Worm (Caenorhabditis elegans) whole organism, L1 larva: ENCODE measurements around the gene F35F10.5.

Experiments
- Y116A8C.19 ChIP-seq: sonication (generic microtip); optimal IDR thresholded peaks from 2 replicates; lab custom pipeline; 2016; ENCODE audit warnings: missing compliant biosample characterization, missing genetic modification characterization, borderline replicate concordance
- aha-1 ChIP-seq: fragments of 150-350 bp; optimal IDR thresholded peaks from 2 replicates; lab custom pipeline; 2014; ENCODE audit warnings: missing biosample characterization, missing genetic modification characterization
- alr-1 ChIP-seq: fragments of 200-800 bp; sonication (Bioruptor generic); optimal IDR thresholded peaks from 2 replicates; lab custom pipeline; 2018; ENCODE audit warnings: borderline replicate concordance, mild to moderate bottlenecking, missing genetic modification characterization, missing compliant biosample characterization
- ama-1 ChIP-seq: fragments of 150-350 bp; optimal IDR thresholded peaks from 2 replicates; lab custom pipeline; 2014
- ceh-63 ChIP-seq: fragments of 200-800 bp; sonication (Bioruptor generic); optimal IDR thresholded peaks from 2 replicates; lab custom pipeline; 2018; ENCODE audit warnings: mild to moderate bottlenecking, missing genetic modification characterization, missing compliant biosample characterization
- ceh-82 ChIP-seq, 3 experiments: fragments of 150-350 bp in 1 of 3; sonication (generic microtip) in 2 of 3; optimal IDR thresholded peaks; 2 replicates each; lab custom pipeline; 2014 to 2017; ENCODE audit warnings: missing biosample characterization in 3 of 3, missing genetic modification characterization in 3 of 3
- ceh-90 ChIP-seq: sonication (generic microtip); optimal IDR thresholded peaks from 2 replicates; lab custom pipeline; 2016; ENCODE audit warnings: missing genetic modification characterization, missing compliant biosample characterization
- ces-1 ChIP-seq: fragments of 150-350 bp; optimal IDR thresholded peaks from 2 replicates; lab custom pipeline; 2014; ENCODE audit warnings: missing biosample characterization, missing genetic modification reagents, missing genetic modification characterization
- dpl-1 ChIP-seq, 3 experiments: fragments of 150-350 bp in 2 of 3; sonication (generic microtip) in 1 of 3; optimal IDR thresholded peaks; 2 replicates each; lab custom pipeline; 2014 to 2017; ENCODE audit warnings: missing biosample characterization in 3 of 3, missing genetic modification characterization in 3 of 3, missing genetic modification reagents in 3 of 3
- dsc-1 ChIP-seq: sonication (generic microtip); optimal IDR thresholded peaks from 2 replicates; lab custom pipeline; 2016; ENCODE audit warnings: mild to moderate bottlenecking, missing genetic modification characterization, missing compliant biosample characterization
- efl-3 ChIP-seq: fragments of 200-800 bp; sonication (Bioruptor generic); optimal IDR thresholded peaks from 2 replicates; lab custom pipeline; 2018; ENCODE audit warnings: mild to moderate bottlenecking, missing genetic modification characterization, missing compliant biosample characterization
- egl-13 ChIP-seq: sonication (generic microtip); optimal IDR thresholded peaks from 2 replicates; lab custom pipeline; 2016; ENCODE audit warnings: missing genotype, missing genetic modification reagents, missing genetic modification characterization, missing compliant biosample characterization
- elt-2 ChIP-seq: sonication (generic microtip); optimal IDR thresholded peaks from 2 replicates; lab custom pipeline; 2016; ENCODE audit warnings: missing genetic modification characterization, mild to moderate bottlenecking, inconsistent platforms, missing compliant biosample characterization, missing genetic modification reagents
- elt-3 ChIP-seq, 6 experiments: fragments of 150-350 bp in 1 of 6; sonication (generic microtip); optimal IDR thresholded peaks; 2 replicates each; lab custom pipeline; 2017 to 2018; ENCODE audit warnings: missing biosample characterization in 6 of 6, missing genetic modification characterization in 6 of 6, inconsistent platforms in 1 of 6
- ets-5 ChIP-seq: fragments of 200-800 bp; sonication (Bioruptor generic); IDR thresholded peaks from 2 replicates; pipeline ENCODE4 v1.3.6; 2022; ENCODE audit warnings: missing genetic modification characterization, missing compliant biosample characterization
- fos-1 ChIP-seq: fragments of 150-350 bp; optimal IDR thresholded peaks from 2 replicates; lab custom pipeline; 2014; ENCODE audit warnings: missing biosample characterization, missing genetic modification characterization
- grh-1 ChIP-seq: fragments of 200-800 bp; sonication (Bioruptor generic); IDR thresholded peaks from 2 replicates; pipeline ENCODE4 v1.3.6; 2022; ENCODE audit warnings: missing genetic modification reagents, missing genetic modification characterization, missing compliant biosample characterization
- hlh-17 ChIP-seq: fragments of 200-800 bp; sonication (Bioruptor generic); optimal IDR thresholded peaks from 2 replicates; lab custom pipeline; 2018; ENCODE audit warnings: missing genetic modification characterization, mild to moderate bottlenecking, missing compliant biosample characterization, moderate library complexity, borderline replicate concordance
- hlh-4 ChIP-seq: sonication (generic microtip); optimal IDR thresholded peaks from 2 replicates; lab custom pipeline; 2016; ENCODE audit warnings: mild to moderate bottlenecking, missing genetic modification characterization, missing compliant biosample characterization
- irx-1 ChIP-seq: sonication (generic microtip); optimal IDR thresholded peaks from 2 replicates; lab custom pipeline; 2016; ENCODE audit warnings: missing genetic modification characterization, missing compliant biosample characterization
- isw-1 ChIP-seq: fragments of 200-800 bp; sonication (Bioruptor generic); IDR thresholded peaks from 2 replicates; pipeline ENCODE4 v1.3.6; 2022; ENCODE audit warnings: missing genetic modification characterization, missing compliant biosample characterization
- jun-1 ChIP-seq: fragments of 150-350 bp; optimal IDR thresholded peaks from 2 replicates; lab custom pipeline; 2014; ENCODE audit warnings: missing biosample characterization, missing genetic modification reagents, missing genetic modification characterization
- lin-14 ChIP-seq: fragments of 200-800 bp; sonication (Bioruptor generic); optimal IDR thresholded peaks from 2 replicates; lab custom pipeline; 2018; ENCODE audit warnings: mild to moderate bottlenecking, missing genetic modification characterization, moderate library complexity, missing compliant biosample characterization
- lin-15B ChIP-seq: fragments of 150-350 bp; sonication (generic microtip); optimal IDR thresholded peaks from 3 replicates; lab custom pipeline; 2014; ENCODE audit warnings: missing biosample characterization, missing genetic modification characterization
- lin-35 ChIP-seq, 2 experiments: fragments of 150-350 bp; optimal IDR thresholded peaks; 2 replicates each; lab custom pipeline; 2014; ENCODE audit warnings: missing biosample characterization in 2 of 2, missing genetic modification characterization in 2 of 2, missing genetic modification reagents in 2 of 2
- lsy-2 ChIP-seq, 2 experiments: fragments of 150-350 bp; optimal IDR thresholded peaks; 2 replicates each; lab custom pipeline; 2014; ENCODE audit warnings: missing biosample characterization in 2 of 2, missing genetic modification characterization in 2 of 2
- mab-9 ChIP-seq: fragments of 200-800 bp; sonication (Bioruptor generic); IDR thresholded peaks from 2 replicates; pipeline ENCODE4 v1.3.6; 2022; ENCODE audit warnings: missing genetic modification reagents, missing genetic modification characterization, missing compliant biosample characterization
- mdl-1 ChIP-seq, 2 experiments: fragments of 150-350 bp; optimal IDR thresholded peaks; 2 replicates each; lab custom pipeline; 2014 to 2017; ENCODE audit warnings: missing biosample characterization in 2 of 2, missing genetic modification characterization in 2 of 2, inconsistent platforms in 1 of 2
- mep-1 ChIP-seq: fragments of 150-350 bp; optimal IDR thresholded peaks from 2 replicates; lab custom pipeline; 2014; ENCODE audit warnings: missing biosample characterization, missing genetic modification characterization
- nhr-11 ChIP-seq: fragments of 150-350 bp; optimal IDR thresholded peaks from 2 replicates; lab custom pipeline; 2014; ENCODE audit warnings: missing biosample characterization, missing genetic modification characterization
- nhr-20 ChIP-seq: sonication (generic microtip); optimal IDR thresholded peaks from 2 replicates; lab custom pipeline; 2016; ENCODE audit warnings: mild to moderate bottlenecking, missing genetic modification characterization, missing compliant biosample characterization
- nhr-28 ChIP-seq: fragments of 150-350 bp; optimal IDR thresholded peaks from 2 replicates; lab custom pipeline; 2014; ENCODE audit warnings: missing biosample characterization, missing genetic modification characterization
- nhr-76 ChIP-seq: sonication (generic microtip); optimal IDR thresholded peaks from 2 replicates; lab custom pipeline; 2017; ENCODE audit warnings: missing biosample characterization, missing genetic modification characterization
- nhr-77 ChIP-seq: fragments of 150-350 bp; optimal IDR thresholded peaks from 2 replicates; lab custom pipeline; 2014; ENCODE audit warnings: missing biosample characterization, missing genetic modification characterization
- nhr-90 ChIP-seq: sonication (generic microtip); optimal IDR thresholded peaks from 2 replicates; lab custom pipeline; 2016; ENCODE audit warnings: mild to moderate bottlenecking, missing genetic modification characterization, missing compliant biosample characterization; ENCODE audit not compliant: poor library complexity
- pag-3 ChIP-seq: sonication (generic microtip); optimal IDR thresholded peaks from 2 replicates; lab custom pipeline; 2017; ENCODE audit warnings: missing genetic modification characterization, mild to moderate bottlenecking, missing compliant biosample characterization, antibody characterized with exemption, borderline replicate concordance; ENCODE audit not compliant: insufficient read depth
- rnt-1 ChIP-seq: sonication (generic microtip); optimal IDR thresholded peaks from 2 replicates; lab custom pipeline; 2016; ENCODE audit warnings: mild to moderate bottlenecking, missing genetic modification characterization, moderate library complexity, missing compliant biosample characterization
- snu-23 ChIP-seq: sonication (generic microtip); optimal IDR thresholded peaks from 2 replicates; lab custom pipeline; 2016; ENCODE audit warnings: missing genetic modification characterization, missing compliant biosample characterization
- tbx-2 ChIP-seq: sonication (generic microtip); optimal IDR thresholded peaks from 2 replicates; lab custom pipeline; 2016; ENCODE audit warnings: missing genetic modification characterization, missing compliant biosample characterization
- unc-30 ChIP-seq: sonication (generic microtip); optimal IDR thresholded peaks from 2 replicates; lab custom pipeline; 2017; ENCODE audit warnings: missing biosample characterization, missing genetic modification characterization
- unc-62 ChIP-seq: fragments of 150-350 bp; optimal IDR thresholded peaks from 2 replicates; lab custom pipeline; 2014; ENCODE audit warnings: missing biosample characterization, missing genetic modification reagents, missing genetic modification characterization
- unc-86 ChIP-seq: sonication (generic microtip); optimal IDR thresholded peaks from 2 replicates; lab custom pipeline; 2016; ENCODE audit warnings: missing genetic modification characterization, missing compliant biosample characterization
- vab-15 ChIP-seq: sonication (generic microtip); optimal IDR thresholded peaks from 2 replicates; lab custom pipeline; 2017; ENCODE audit warnings: missing genotype, mild to moderate bottlenecking, missing genetic modification characterization, missing compliant biosample characterization
- xbp-1 ChIP-seq: sonication (generic microtip); optimal IDR thresholded peaks from 2 replicates; lab custom pipeline; 2016; ENCODE audit warnings: missing genetic modification characterization, missing compliant biosample characterization
- zag-1 ChIP-seq: fragments of 150-350 bp; optimal IDR thresholded peaks from 2 replicates; lab custom pipeline; 2014; ENCODE audit warnings: missing biosample characterization, missing genetic modification characterization
- zip-4 ChIP-seq: fragments of 200-800 bp; sonication (Bioruptor generic); optimal IDR thresholded peaks from 2 replicates; lab custom pipeline; 2018; ENCODE audit warnings: mild to moderate bottlenecking, missing genetic modification characterization, moderate library complexity, missing compliant biosample characterization
- ztf-4 ChIP-seq: fragments of 150-350 bp; optimal IDR thresholded peaks from 2 replicates; lab custom pipeline; 2014; ENCODE audit warnings: missing biosample characterization, missing genetic modification characterization

Gene F35F10.5

ce11 chrV:3312067-3312666 is 27.4 kb downstream of the F35F10.5 start, which contains the start of gene arrd-18 (continued):
- no peak for TF ChIP-seq elt-3 (tag; optimal IDR thresholded peaks at IDR 0.05; lab: Kevin White, UChicago)
- TF ChIP-seq grh-1 (GFP tag; lab: Robert Waterston, UW) = peak; percentile 32; the same call in 1 of the 2 replicates
- no peak for TF ChIP-seq irx-1 (tag; lab: Kevin White, UChicago)
- TF ChIP-seq unc-62 (GFP tag; lab: Kevin White, UChicago) = no peak
- TF ChIP-seq ama-1 (lab: Kevin White, UChicago) = no peak
- no peak for TF ChIP-seq isw-1 (GFP tag; lab: Robert Waterston, UW)
- no peak for TF ChIP-seq pag-3 (tag; lab: Kevin White, UChicago)
- no peak for TF ChIP-seq ceh-63
- no peak for TF ChIP-seq vab-15 (tag; lab: Kevin White, UChicago)
- TF ChIP-seq nhr-77 = no peak
- no peak for TF ChIP-seq mdl-1 (tag; optimal IDR thresholded peaks at IDR 0.05; lab: Kevin White, UChicago)
- no peak for TF ChIP-seq nhr-11 (tag; lab: Kevin White, UChicago)
- no peak for TF ChIP-seq nhr-28 (tag; lab: Kevin White, UChicago)
- no peak for TF ChIP-seq dsc-1 (tag; lab: Kevin White, UChicago)
- TF ChIP-seq rnt-1 (tag; lab: Kevin White, UChicago) = peak; percentile 51
- no peak for TF ChIP-seq jun-1 (tag; lab: Kevin White, UChicago)
- TF ChIP-seq unc-86 (tag; lab: Kevin White, UChicago) = no peak
- TF ChIP-seq hlh-17 = no peak
- TF ChIP-seq efl-3 (GFP tag; lab: Kevin White, UChicago) = no peak

- TF ChIP-seq ztf-4 (tag; lab: Kevin White, UChicago) (no peak), tbx-2 (tag; lab: Kevin White, UChicago) (peak; percentile 73), nhr-11 (tag; lab: Kevin White, UChicago) (no peak), nhr-77 (peak; percentile 72), nhr-90 (peak; percentile 34), grh-1 (GFP tag; lab: Robert Waterston, UW) (peak; percentile 72), hlh-17 (no peak), lsy-2 (tag; optimal IDR thresholded peaks at IDR 0.05; lab: Kevin White, UChicago) (peak; percentile 75 to 81), vab-15 (tag; lab: Kevin White, UChicago) (no peak), ets-5 (no peak), pag-3 (tag; lab: Kevin White, UChicago) (peak; percentile 67), aha-1 (tag; lab: Kevin White, UChicago) (no peak), zag-1 (tag; lab: Kevin White, UChicago) (no peak), unc-30 (tag; lab: Kevin White, UChicago) (no peak), dpl-1 (GFP tag; optimal IDR thresholded peaks at IDR 0.05; lab: Kevin White, UChicago) (peak; percentile 46 to 76 (median 63)), isw-1 (GFP tag; lab: Robert Waterston, UW) (peak; percentile 38; the same call in 1 of the 2 replicates), xbp-1 (tag; lab: Kevin White, UChicago) (peak; percentile 56), lin-15B (tag; lab: Kevin White, UChicago) (peak; percentile 21), ceh-90 (no peak), mdl-1 (tag; optimal IDR thresholded peaks at IDR 0.05; lab: Kevin White, UChicago) (peak in 1 of 2 experiments; percentile 71), ces-1 (no peak), egl-13 (tag; lab: Kevin White, UChicago) (peak; percentile 19), irx-1 (tag; lab: Kevin White, UChicago) (peak; percentile 58), mep-1 (tag; lab: Kevin White, UChicago) (peak; percentile 88), nhr-76 (no peak), lin-14 (peak; percentile 98), Y116A8C.19 (tag; lab: Kevin White, UChicago) (no peak), nhr-20 (tag; lab: Kevin White, UChicago) (peak; percentile 84), zip-4 (GFP tag; lab: Kevin White, UChicago) (no peak), ceh-82 (tag; optimal IDR thresholded peaks at IDR 0.05; lab: Kevin White, UChicago) (peak in 2 of 3 experiments; percentile 36 to 76), alr-1 (tag; lab: Kevin White, UChicago) (no peak), lin-35 (GFP tag; optimal IDR thresholded peaks at IDR 0.05; lab: Kevin White, UChicago) (peak; percentile 49 to 64), mab-9 (peak; percentile 43; the same call in 1 of the 2 replicates), snu-23 (GFP tag; lab: Kevin White, UChicago) (peak; percentile 82), rnt-1 (tag; lab: Kevin White, UChicago) (peak; percentile 78), fos-1 (peak; percentile 53), elt-2 (tag; lab: Kevin White, UChicago) (peak; percentile 16), hlh-4 (tag; lab: Kevin White, UChicago) (no peak)
Measured at ce11 chrV:3315308-3315707, 30.6 kb downstream of the F35F10.5 start, which contains the start of gene arrd-19. Gene arrd-19 (minus strand): TSS chrV:3315516.
